Worm (Caenorhabditis elegans) whole organism, L3 larva: ENCODE results near the gene air-1.

Source experiments
- R02D3.7 ChIP-seq: fragments of 150-350 bp; optimal IDR thresholded peaks from 2 replicates; lab custom pipeline; 2014; ENCODE audit warnings: missing biosample characterization, missing genetic modification characterization
- ama-1 ChIP-seq: fragments of 150-350 bp; optimal IDR thresholded peaks from 2 replicates; lab custom pipeline; 2018
- ceh-28 ChIP-seq: fragments of 150-350 bp; optimal IDR thresholded peaks from 2 replicates; lab custom pipeline; 2014; ENCODE audit warnings: missing biosample characterization, missing genetic modification reagents, missing genetic modification characterization
- ceh-82 ChIP-seq: fragments of 150-350 bp; optimal IDR thresholded peaks from 2 replicates; lab custom pipeline; 2014; ENCODE audit warnings: missing biosample characterization, missing genetic modification characterization
- daf-12 ChIP-seq: fragments of 150-350 bp; optimal IDR thresholded peaks from 2 replicates; lab custom pipeline; 2014; ENCODE audit warnings: missing biosample characterization, missing genetic modification reagents, missing genetic modification characterization
- fos-1 ChIP-seq: fragments of 150-350 bp; optimal IDR thresholded peaks from 2 replicates; lab custom pipeline; 2014; ENCODE audit warnings: missing biosample characterization, missing genetic modification characterization
- nfya-1 ChIP-seq: sonication (generic microtip); optimal IDR thresholded peaks from 2 replicates; lab custom pipeline; 2017; ENCODE audit warnings: missing genetic modification characterization, mild to moderate bottlenecking, missing compliant biosample characterization, antibody characterized with exemption, moderate library complexity; ENCODE audit not compliant: insufficient read depth
- nhr-12 ChIP-seq: fragments of 150-350 bp; optimal IDR thresholded peaks from 2 replicates; lab custom pipeline; 2014; ENCODE audit warnings: missing biosample characterization, missing genetic modification characterization
- nhr-76 ChIP-seq: fragments of 150-350 bp; sonication (generic microtip); optimal IDR thresholded peaks from 5 replicates; lab custom pipeline; 2014; ENCODE audit warnings: missing biosample characterization, missing genetic modification characterization
- nhr-77 ChIP-seq: fragments of 150-350 bp; optimal IDR thresholded peaks from 2 replicates; lab custom pipeline; 2014; ENCODE audit warnings: missing biosample characterization, missing genetic modification characterization
- pha-4 ChIP-seq: fragments of 150-350 bp; optimal IDR thresholded peaks from 2 replicates; lab custom pipeline; 2014; ENCODE audit warnings: missing biosample characterization, missing genetic modification reagents, missing genetic modification characterization
- skn-1 ChIP-seq: fragments of 150-350 bp; optimal IDR thresholded peaks from 2 replicates; lab custom pipeline; 2014; ENCODE audit warnings: missing biosample characterization, missing genetic modification characterization
- snpc-4 ChIP-seq: fragments of 150-350 bp; optimal IDR thresholded peaks from 2 replicates; lab custom pipeline; 2014; ENCODE audit warnings: missing biosample characterization, missing genetic modification characterization

DNA sequence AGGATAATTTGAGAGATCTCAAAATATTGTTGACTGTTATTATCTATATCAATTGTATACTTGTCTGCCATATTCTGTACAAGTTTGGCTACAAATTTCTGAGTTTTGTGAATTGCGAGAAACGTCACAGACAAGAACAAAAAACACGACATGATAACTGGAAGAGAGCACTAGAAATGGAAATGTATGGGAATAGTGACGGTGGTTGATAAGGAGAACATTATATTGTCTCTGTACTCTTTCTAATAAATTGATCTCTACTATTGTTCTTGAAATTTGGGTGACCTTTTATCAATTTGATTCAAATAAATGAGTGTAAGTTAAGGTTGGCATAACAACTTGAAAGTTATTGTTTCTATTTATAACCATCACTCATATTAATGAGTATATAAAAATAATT, 8.5 kb upstream of the air-1 start:
- TF ChIP-seq pha-4: no peak
- no peak for TF ChIP-seq skn-1 (tag; lab: Kevin White, UChicago)
- TF ChIP-seq nhr-76 (tag; lab: Kevin White, UChicago): no peak
- no peak for TF ChIP-seq ama-1 (lab: Kevin White, UChicago)
- TF ChIP-seq daf-12 (tag; lab: Kevin White, UChicago): no peak
- TF ChIP-seq nhr-77 (tag; lab: Kevin White, UChicago): no peak
- TF ChIP-seq R02D3.7: no peak
- no peak for TF ChIP-seq nfya-1
- TF ChIP-seq ceh-82 (tag; lab: Kevin White, UChicago): no peak
- TF ChIP-seq ceh-28 (tag; lab: Kevin White, UChicago): no peak
- no peak for TF ChIP-seq fos-1 (tag; lab: Kevin White, UChicago)
- TF ChIP-seq nhr-12 (tag; lab: Kevin White, UChicago): no peak
- TF ChIP-seq snpc-4 (tag; lab: Kevin White, UChicago): no peak
